Worm (Caenorhabditis elegans) whole organism, late embryonic: Measurements from ENCODE around the gene ostb-1.

ENCODE experiments used
- C08G9.2 ChIP-seq: sonication (generic microtip); optimal IDR thresholded peaks from 2 replicates; lab custom pipeline; 2016; ENCODE audit warnings: mild to moderate bottlenecking, missing genetic modification characterization, moderate library complexity, missing compliant biosample characterization
- F13H6.1 ChIP-seq: sonication (generic microtip); optimal IDR thresholded peaks from 2 replicates; lab custom pipeline; 2016; ENCODE audit warnings: missing genetic modification characterization, missing compliant biosample characterization
- K09A11.1 ChIP-seq: sonication (generic microtip); optimal IDR thresholded peaks from 2 replicates; lab custom pipeline; 2017; ENCODE audit warnings: antibody characterized with exemption, mild to moderate bottlenecking, missing genetic modification characterization, missing compliant biosample characterization; ENCODE audit not compliant: insufficient read depth
- T23F11.4 ChIP-seq: fragments of 200-800 bp; sonication (Bioruptor generic); optimal IDR thresholded peaks from 2 replicates; lab custom pipeline; 2018; ENCODE audit warnings: mild to moderate bottlenecking, missing genetic modification characterization, missing compliant biosample characterization
- ahr-1 ChIP-seq: sonication (generic microtip); optimal IDR thresholded peaks from 2 replicates; lab custom pipeline; 2016; ENCODE audit warnings: missing genetic modification characterization, missing compliant biosample characterization
- ama-1 ChIP-seq: fragments of 150-350 bp; optimal IDR thresholded peaks from 2 replicates; lab custom pipeline; 2014
- ceh-14 ChIP-seq: sonication (generic microtip); optimal IDR thresholded peaks from 2 replicates; lab custom pipeline; 2016; ENCODE audit warnings: missing genotype, missing genetic modification characterization, missing compliant biosample characterization
- ceh-18 ChIP-seq: sonication (generic microtip); optimal IDR thresholded peaks from 2 replicates; lab custom pipeline; 2016; ENCODE audit warnings: missing genetic modification characterization, missing compliant biosample characterization
- ceh-19 ChIP-seq: fragments of 200-800 bp; sonication (Bioruptor generic); optimal IDR thresholded peaks from 2 replicates; lab custom pipeline; 2018; ENCODE audit warnings: mild to moderate bottlenecking, missing genetic modification characterization, missing compliant biosample characterization
- ceh-2 ChIP-seq: sonication (generic microtip); optimal IDR thresholded peaks from 2 replicates; lab custom pipeline; 2016; ENCODE audit warnings: missing genotype, missing genetic modification characterization, missing compliant biosample characterization
- ceh-22 ChIP-seq: sonication (generic microtip); optimal IDR thresholded peaks from 2 replicates; lab custom pipeline; 2017; ENCODE audit warnings: missing biosample characterization, missing genetic modification characterization
- ceh-30 ChIP-seq: fragments of 150-350 bp; optimal IDR thresholded peaks from 2 replicates; lab custom pipeline; 2014; ENCODE audit warnings: missing biosample characterization, missing genetic modification characterization
- ceh-31 ChIP-seq: sonication (generic microtip); optimal IDR thresholded peaks from 2 replicates; lab custom pipeline; 2016; ENCODE audit warnings: missing genetic modification characterization, missing compliant biosample characterization
- ceh-34 ChIP-seq: sonication (generic microtip); optimal IDR thresholded peaks from 2 replicates; lab custom pipeline; 2016; ENCODE audit warnings: mild to moderate bottlenecking, missing genetic modification characterization, missing compliant biosample characterization
- ceh-45 ChIP-seq: fragments of 200-800 bp; sonication (Bioruptor generic); IDR thresholded peaks from 2 replicates; pipeline ENCODE4 v1.3.6; 2022; ENCODE audit warnings: missing genetic modification reagents, missing genetic modification characterization, missing compliant biosample characterization
- ceh-48 ChIP-seq: sonication (generic microtip); optimal IDR thresholded peaks from 2 replicates; lab custom pipeline; 2016; ENCODE audit warnings: missing genetic modification characterization, inconsistent platforms, missing compliant biosample characterization
- ceh-6 ChIP-seq: fragments of 200-800 bp; sonication (Bioruptor generic); optimal IDR thresholded peaks from 2 replicates; lab custom pipeline; 2018; ENCODE audit warnings: mild to moderate bottlenecking, missing genetic modification characterization, missing compliant biosample characterization
- dmd-4 ChIP-seq: sonication (generic microtip); optimal IDR thresholded peaks from 2 replicates; lab custom pipeline; 2016; ENCODE audit warnings: borderline replicate concordance, missing genetic modification characterization, missing compliant biosample characterization
- elt-2 ChIP-seq: sonication (generic microtip); optimal IDR thresholded peaks from 2 replicates; lab custom pipeline; 2016; ENCODE audit warnings: missing genetic modification reagents, missing genetic modification characterization, missing compliant biosample characterization
- elt-4 ChIP-seq: sonication (generic microtip); optimal IDR thresholded peaks from 2 replicates; lab custom pipeline; 2016; ENCODE audit warnings: missing genetic modification characterization, missing compliant biosample characterization
- ets-4 ChIP-seq: sonication (generic microtip); optimal IDR thresholded peaks from 2 replicates; lab custom pipeline; 2016; ENCODE audit warnings: missing genetic modification characterization, missing compliant biosample characterization
- eyg-1 ChIP-seq: sonication (generic microtip); optimal IDR thresholded peaks from 2 replicates; lab custom pipeline; 2016; ENCODE audit warnings: missing genotype, missing genetic modification characterization, missing compliant biosample characterization
- fax-1 ChIP-seq: sonication (generic microtip); optimal IDR thresholded peaks from 2 replicates; lab custom pipeline; 2016; ENCODE audit warnings: missing genotype, missing genetic modification characterization, missing compliant biosample characterization
- fkh-10 ChIP-seq: fragments of 150-350 bp; optimal IDR thresholded peaks from 2 replicates; lab custom pipeline; 2014; ENCODE audit warnings: missing biosample characterization, missing genetic modification reagents, missing genetic modification characterization
- fkh-6 ChIP-seq: sonication (generic microtip); optimal IDR thresholded peaks from 2 replicates; lab custom pipeline; 2016; ENCODE audit warnings: missing genetic modification characterization, missing compliant biosample characterization
- gmeb-2 ChIP-seq: sonication (generic microtip); optimal IDR thresholded peaks from 2 replicates; lab custom pipeline; 2016; ENCODE audit warnings: missing genetic modification characterization, inconsistent platforms, missing compliant biosample characterization
- hlh-13 ChIP-seq: fragments of 200-800 bp; sonication (Bioruptor generic); optimal IDR thresholded peaks from 2 replicates; lab custom pipeline; 2018; ENCODE audit warnings: mild to moderate bottlenecking, missing genetic modification characterization, missing compliant biosample characterization
- hlh-30 ChIP-seq: sonication (generic microtip); optimal IDR thresholded peaks from 2 replicates; lab custom pipeline; 2017; ENCODE audit warnings: antibody characterized with exemption, missing genetic modification characterization, missing compliant biosample characterization; ENCODE audit not compliant: insufficient read depth
- hlh-8 ChIP-seq: sonication (generic microtip); optimal IDR thresholded peaks from 2 replicates; lab custom pipeline; 2016; ENCODE audit warnings: missing genotype, missing genetic modification characterization, missing compliant biosample characterization
- lin-11 ChIP-seq: fragments of 200-800 bp; sonication (Bioruptor generic); optimal IDR thresholded peaks from 2 replicates; lab custom pipeline; 2018; ENCODE audit warnings: mild to moderate bottlenecking, missing genetic modification characterization, missing compliant biosample characterization
- nfya-1 ChIP-seq: sonication (generic microtip); optimal IDR thresholded peaks from 2 replicates; lab custom pipeline; 2017; ENCODE audit warnings: missing genetic modification characterization, mild to moderate bottlenecking, missing compliant biosample characterization, antibody characterized with exemption, moderate library complexity
- nhr-232 ChIP-seq: sonication (generic microtip); optimal IDR thresholded peaks from 2 replicates; lab custom pipeline; 2016; ENCODE audit warnings: missing genetic modification characterization, missing compliant biosample characterization
- odd-2 ChIP-seq: sonication (generic microtip); optimal IDR thresholded peaks from 2 replicates; lab custom pipeline; 2017; ENCODE audit warnings: antibody characterized with exemption, mild to moderate bottlenecking, missing genetic modification characterization, missing compliant biosample characterization
- pat-9 ChIP-seq: fragments of 200-800 bp; sonication (Bioruptor generic); optimal IDR thresholded peaks from 2 replicates; lab custom pipeline; 2018; ENCODE audit warnings: mild to moderate bottlenecking, missing genetic modification characterization, moderate library complexity, missing compliant biosample characterization
- pax-1 ChIP-seq: fragments of 150-350 bp; optimal IDR thresholded peaks from 2 replicates; lab custom pipeline; 2014; ENCODE audit warnings: missing biosample characterization, missing genetic modification characterization
- pha-2 ChIP-seq: sonication (generic microtip); optimal IDR thresholded peaks from 2 replicates; lab custom pipeline; 2017; ENCODE audit warnings: mild to moderate bottlenecking, missing genetic modification characterization, missing compliant biosample characterization
- pha-4 ChIP-seq: fragments of 150-350 bp; optimal IDR thresholded peaks from 2 replicates; lab custom pipeline; 2018; ENCODE audit warnings: missing biosample characterization, missing genetic modification reagents, missing genetic modification characterization
- pqm-1 ChIP-seq: sonication (generic microtip); optimal IDR thresholded peaks from 2 replicates; lab custom pipeline; 2016; ENCODE audit warnings: missing genetic modification characterization, missing compliant biosample characterization
- pros-1 ChIP-seq: fragments of 150-350 bp; optimal IDR thresholded peaks from 2 replicates; lab custom pipeline; 2014; ENCODE audit warnings: missing biosample characterization, missing genetic modification reagents, missing genetic modification characterization
- rnt-1 ChIP-seq: sonication (generic microtip); optimal IDR thresholded peaks from 2 replicates; lab custom pipeline; 2016; ENCODE audit warnings: missing genetic modification characterization, missing compliant biosample characterization
- sdc-2 ChIP-seq: sonication (generic microtip); optimal IDR thresholded peaks from 2 replicates; lab custom pipeline; 2016; ENCODE audit warnings: missing genotype, missing genetic modification characterization, missing compliant biosample characterization
- sox-2 ChIP-seq: fragments of 200-800 bp; sonication (Bioruptor generic); IDR thresholded peaks from 2 replicates; pipeline ENCODE4 v1.3.6; 2022; ENCODE audit warnings: missing genetic modification reagents, missing genetic modification characterization, missing compliant biosample characterization
- sox-4 ChIP-seq: sonication (generic microtip); optimal IDR thresholded peaks from 2 replicates; lab custom pipeline; 2017; ENCODE audit warnings: mild to moderate bottlenecking, missing genetic modification characterization, inconsistent platforms, missing compliant biosample characterization
- syd-9 ChIP-seq: sonication (generic microtip); optimal IDR thresholded peaks from 2 replicates; lab custom pipeline; 2016; ENCODE audit warnings: mild to moderate bottlenecking, missing genetic modification characterization, moderate library complexity, missing compliant biosample characterization
- tbx-2 ChIP-seq: sonication (generic microtip); optimal IDR thresholded peaks from 2 replicates; lab custom pipeline; 2016; ENCODE audit warnings: missing genetic modification characterization, missing compliant biosample characterization
- tbx-7 ChIP-seq: sonication (generic microtip); optimal IDR thresholded peaks from 2 replicates; lab custom pipeline; 2016; ENCODE audit warnings: missing genotype, missing genetic modification characterization, missing compliant biosample characterization
- unc-42 ChIP-seq: sonication (generic microtip); optimal IDR thresholded peaks from 2 replicates; lab custom pipeline; 2016; ENCODE audit warnings: missing genotype, missing genetic modification characterization, missing compliant biosample characterization
- unc-55 ChIP-seq: sonication (generic microtip); optimal IDR thresholded peaks from 2 replicates; lab custom pipeline; 2017; ENCODE audit warnings: missing biosample characterization, missing genetic modification reagents, missing genetic modification characterization
- unc-86 ChIP-seq: sonication (generic microtip); optimal IDR thresholded peaks from 2 replicates; lab custom pipeline; 2016; ENCODE audit warnings: missing genetic modification characterization, missing compliant biosample characterization
- zip-5 ChIP-seq: sonication (generic microtip); optimal IDR thresholded peaks from 2 replicates; lab custom pipeline; 2016; ENCODE audit warnings: missing genetic modification characterization, missing compliant biosample characterization

Gene ostb-1

DNA sequence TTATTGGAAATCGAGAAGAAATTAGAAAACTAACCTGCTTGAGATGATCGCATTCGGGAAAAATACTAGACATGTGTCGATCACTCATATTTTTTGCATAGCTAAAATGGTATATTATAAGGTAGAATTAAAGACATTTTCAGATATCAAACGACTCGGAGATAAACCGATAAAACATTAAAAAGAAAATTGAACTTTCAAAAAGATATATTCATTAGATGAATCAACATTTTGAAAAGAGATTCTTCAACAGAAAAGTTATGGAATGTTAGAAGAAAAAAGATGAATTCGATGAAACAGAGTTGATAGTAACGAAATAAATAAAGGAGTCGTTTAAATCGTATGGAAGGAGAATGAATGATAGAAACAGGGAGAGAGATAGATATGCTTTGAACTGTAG lies 8.7 kb upstream of the ostb-1 start, which contains the start of gene mdmh-35:
TSS of gene mdmh-35 (minus strand) at position 101 of the 400 bp plus-strand sequence.
- TF ChIP-seq zip-5 (tag; lab: Kevin White, UChicago): no peak
- no peak for TF ChIP-seq eyg-1
- no peak for TF ChIP-seq lin-11 (tag; lab: Kevin White, UChicago)
- TF ChIP-seq hlh-13 (GFP tag; lab: Kevin White, UChicago): no peak
- TF ChIP-seq ceh-19: no peak
- no peak for TF ChIP-seq ceh-22 (tag; lab: Kevin White, UChicago)
- TF ChIP-seq sox-2 (GFP tag; lab: Robert Waterston, UW): no peak
- no peak for TF ChIP-seq sox-4 (tag; lab: Kevin White, UChicago)
- no peak for TF ChIP-seq fkh-6
- TF ChIP-seq ceh-45 (GFP tag; lab: Robert Waterston, UW): no peak
- TF ChIP-seq, all 69 proteins: peak for 0

DNA sequence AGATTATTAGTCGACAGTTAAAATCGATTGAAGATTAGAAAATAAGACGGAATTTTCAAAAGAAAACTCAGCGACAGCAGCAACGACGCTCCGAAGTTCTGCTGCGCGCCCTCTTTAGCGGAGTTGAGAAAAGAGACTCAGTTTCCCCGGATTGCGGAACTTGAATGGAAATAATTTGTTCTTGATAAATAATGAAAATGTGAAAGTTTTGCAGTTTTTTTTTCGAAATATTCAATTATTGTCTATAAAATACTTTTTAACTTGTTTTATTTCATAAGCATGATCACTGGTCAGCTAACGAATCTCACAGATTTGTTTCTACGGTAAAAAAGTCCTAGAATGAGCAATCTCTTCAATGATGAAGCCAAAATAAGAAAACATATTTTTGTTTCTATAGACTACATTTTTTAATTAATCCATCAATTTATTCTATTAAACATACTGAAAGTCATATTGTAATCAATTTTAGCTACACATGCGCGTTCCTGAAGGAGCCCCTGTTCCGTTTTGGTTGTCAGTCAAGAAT lies 6.8 kb upstream of the ostb-1 start, which contains the start of the genes cec-3 and T09A5.15:
TSS of gene cec-3 (minus strand) at position 116 of the 526 bp plus-strand sequence.
TSS of gene T09A5.15 (plus strand) at position 476 of the 526 bp plus-strand sequence.
- TF ChIP-seq dmd-4 (tag; lab: Kevin White, UChicago) (no peak), nhr-232 (tag; lab: Kevin White, UChicago) (no peak), hlh-30 (tag; lab: Kevin White, UChicago) (no peak), unc-42 (peak; percentile 41), fkh-6 (no peak), pha-4 (tag; lab: Kevin White, UChicago) (no peak), sdc-2 (no peak), K09A11.1 (tag; lab: Kevin White, UChicago) (no peak), zip-5 (tag; lab: Kevin White, UChicago) (peak; percentile 68), F13H6.1 (tag; lab: Kevin White, UChicago) (peak; percentile 27), tbx-2 (tag; lab: Kevin White, UChicago) (peak; percentile 82), unc-86 (no peak), hlh-8 (tag; lab: Kevin White, UChicago) (peak; percentile 47), ets-4 (tag; lab: Kevin White, UChicago) (peak; percentile 55), ceh-19 (no peak), pax-1 (no peak), sox-4 (tag; lab: Kevin White, UChicago) (no peak), fax-1 (tag; lab: Kevin White, UChicago) (peak; percentile 12), ceh-34 (tag; lab: Kevin White, UChicago) (peak; percentile 63), gmeb-2 (tag; lab: Kevin White, UChicago) (no peak), unc-55 (GFP tag; lab: Kevin White, UChicago) (no peak), ceh-18 (tag; lab: Kevin White, UChicago) (peak; percentile 15), ceh-30 (no peak), fkh-10 (no peak), ceh-22 (tag; lab: Kevin White, UChicago) (no peak), lin-11 (tag; lab: Kevin White, UChicago) (no peak), pha-2 (tag; lab: Kevin White, UChicago) (no peak), ceh-48 (no peak), C08G9.2 (tag; lab: Kevin White, UChicago) (peak; percentile 69), ceh-31 (tag; lab: Kevin White, UChicago) (peak; percentile 79), nfya-1 (tag; lab: Kevin White, UChicago) (peak; percentile 42), pqm-1 (tag; lab: Kevin White, UChicago) (no peak), elt-4 (tag; lab: Kevin White, UChicago) (no peak), ceh-6 (GFP tag; lab: Kevin White, UChicago) (no peak), ama-1 (no peak), eyg-1 (no peak), odd-2 (tag; lab: Kevin White, UChicago) (no peak), syd-9 (tag; lab: Kevin White, UChicago) (no peak), pros-1 (tag; lab: Kevin White, UChicago) (no peak), rnt-1 (no peak), T23F11.4 (no peak), pat-9 (tag; lab: Kevin White, UChicago) (no peak), ceh-2 (tag; lab: Kevin White, UChicago) (peak; percentile 65), ceh-14 (tag; lab: Kevin White, UChicago) (peak; percentile 38), tbx-7 (tag; lab: Kevin White, UChicago) (peak; percentile 31), elt-2 (tag; lab: Kevin White, UChicago) (peak; percentile 49), ahr-1 (tag; lab: Kevin White, UChicago) (no peak)
